Worm (Caenorhabditis elegans) whole organism, mixed stage, embryonic: ENCODE measurements around the gene mtm-9.

ENCODE experiments used
- blmp-1 ChIP-seq: fragments of 150-350 bp; optimal IDR thresholded peaks from 2 replicates; lab custom pipeline; 2014; ENCODE audit warnings: missing biosample characterization, missing genetic modification characterization
- ceh-39 ChIP-seq: fragments of 150-350 bp; optimal IDR thresholded peaks from 2 replicates; lab custom pipeline; 2014; ENCODE audit warnings: missing biosample characterization, missing genetic modification characterization
- ceh-43 ChIP-seq: fragments of 200-800 bp; sonication (Bioruptor generic); optimal IDR thresholded peaks from 2 replicates; lab custom pipeline; 2018; ENCODE audit warnings: mild to moderate bottlenecking, missing genetic modification characterization, moderate library complexity, missing compliant biosample characterization
- ceh-83 ChIP-seq: fragments of 200-800 bp; sonication (Bioruptor generic); optimal IDR thresholded peaks from 2 replicates; lab custom pipeline; 2018; ENCODE audit warnings: mild to moderate bottlenecking, missing genetic modification characterization, missing compliant biosample characterization
- ces-1 ChIP-seq: fragments of 150-350 bp; optimal IDR thresholded peaks from 2 replicates; lab custom pipeline; 2014; ENCODE audit warnings: missing biosample characterization, missing genetic modification reagents, missing genetic modification characterization
- drap-1 ChIP-seq: fragments of 200-800 bp; sonication (Bioruptor generic); optimal IDR thresholded peaks from 3 replicates; lab custom pipeline; 2018; ENCODE audit warnings: mild to moderate bottlenecking, missing genetic modification characterization, missing compliant biosample characterization
- elt-1 ChIP-seq: sonication (generic microtip); optimal IDR thresholded peaks from 2 replicates; lab custom pipeline; 2017; ENCODE audit warnings: missing genetic modification characterization, mild to moderate bottlenecking, missing compliant biosample characterization, antibody characterized with exemption, moderate library complexity, borderline replicate concordance; ENCODE audit not compliant: insufficient read depth
- flh-1 ChIP-seq: fragments of 200-800 bp; sonication (Bioruptor generic); optimal IDR thresholded peaks from 2 replicates; lab custom pipeline; 2018; ENCODE audit warnings: mild to moderate bottlenecking, missing genetic modification characterization, moderate library complexity, missing compliant biosample characterization
- ham-2 ChIP-seq: fragments of 200-800 bp; sonication (Bioruptor generic); optimal IDR thresholded peaks from 2 replicates; lab custom pipeline; 2018; ENCODE audit warnings: mild to moderate bottlenecking, missing genetic modification characterization, missing compliant biosample characterization
- hlh-1 ChIP-seq: fragments of 150-350 bp; optimal IDR thresholded peaks from 2 replicates; lab custom pipeline; 2014; ENCODE audit warnings: missing biosample characterization, missing genetic modification reagents, missing genetic modification characterization
- lin-13 ChIP-seq: fragments of 150-350 bp; optimal IDR thresholded peaks from 2 replicates; lab custom pipeline; 2014; ENCODE audit warnings: missing biosample characterization, missing genetic modification characterization
- lin-32 ChIP-seq: fragments of 200-800 bp; sonication (Bioruptor generic); optimal IDR thresholded peaks from 2 replicates; lab custom pipeline; 2018; ENCODE audit warnings: mild to moderate bottlenecking, missing genetic modification characterization, missing compliant biosample characterization
- lsy-2 ChIP-seq: fragments of 150-350 bp; optimal IDR thresholded peaks from 2 replicates; lab custom pipeline; 2014; ENCODE audit warnings: missing biosample characterization, missing genetic modification characterization
- mab-5 ChIP-seq: fragments of 150-350 bp; optimal IDR thresholded peaks from 2 replicates; lab custom pipeline; 2014; ENCODE audit warnings: missing biosample characterization, missing genetic modification characterization
- mep-1 ChIP-seq: fragments of 150-350 bp; optimal IDR thresholded peaks from 2 replicates; lab custom pipeline; 2017; ENCODE audit warnings: missing biosample characterization, missing genetic modification reagents, missing genetic modification characterization, inconsistent platforms
- mls-2 ChIP-seq: sonication (generic microtip); optimal IDR thresholded peaks from 2 replicates; lab custom pipeline; 2016; ENCODE audit warnings: mild to moderate bottlenecking, missing genetic modification characterization, moderate library complexity, missing compliant biosample characterization
- nhr-12 ChIP-seq: fragments of 150-350 bp; optimal IDR thresholded peaks from 2 replicates; lab custom pipeline; 2014; ENCODE audit warnings: missing biosample characterization, missing genetic modification characterization
- nhr-2 ChIP-seq: fragments of 150-350 bp; optimal IDR thresholded peaks from 2 replicates; lab custom pipeline; 2014; ENCODE audit warnings: missing biosample characterization, missing genetic modification characterization
- nhr-237 ChIP-seq: fragments of 150-350 bp; optimal IDR thresholded peaks from 2 replicates; lab custom pipeline; 2014; ENCODE audit warnings: missing biosample characterization, missing genetic modification characterization
- nhr-28 ChIP-seq: fragments of 150-350 bp; optimal IDR thresholded peaks from 2 replicates; lab custom pipeline; 2014; ENCODE audit warnings: missing biosample characterization, missing genetic modification characterization
- nhr-76 ChIP-seq: sonication (generic microtip); optimal IDR thresholded peaks from 2 replicates; lab custom pipeline; 2017; ENCODE audit warnings: missing biosample characterization, missing genetic modification characterization
- pha-4 ChIP-seq: fragments of 150-350 bp; optimal IDR thresholded peaks from 2 replicates; lab custom pipeline; 2018; ENCODE audit warnings: missing biosample characterization, missing genetic modification reagents, missing genetic modification characterization
- sem-2 ChIP-seq: fragments of 200-800 bp; sonication (Bioruptor generic); optimal IDR thresholded peaks from 2 replicates; lab custom pipeline; 2018; ENCODE audit warnings: mild to moderate bottlenecking, missing genetic modification characterization, missing compliant biosample characterization
- snpc-4 ChIP-seq: fragments of 150-350 bp; optimal IDR thresholded peaks from 2 replicates; lab custom pipeline; 2014; ENCODE audit warnings: missing biosample characterization, missing genetic modification characterization
- sptf-1 ChIP-seq: sonication (generic microtip); optimal IDR thresholded peaks from 2 replicates; lab custom pipeline; 2017; ENCODE audit warnings: mild to moderate bottlenecking, missing genetic modification characterization, moderate library complexity, missing compliant biosample characterization
- tbx-8 ChIP-seq: fragments of 200-800 bp; sonication (Bioruptor generic); optimal IDR thresholded peaks from 2 replicates; lab custom pipeline; 2018; ENCODE audit warnings: mild to moderate bottlenecking, missing genetic modification characterization, moderate library complexity, missing compliant biosample characterization
- unc-120 ChIP-seq: sonication (generic microtip); optimal IDR thresholded peaks from 2 replicates; lab custom pipeline; 2017; ENCODE audit warnings: missing genetic modification characterization, missing compliant biosample characterization; ENCODE audit not compliant: poor library complexity, severe bottlenecking
- unc-39 ChIP-seq: fragments of 150-350 bp; optimal IDR thresholded peaks from 2 replicates; lab custom pipeline; 2014; ENCODE audit warnings: missing biosample characterization, missing genetic modification characterization
- zip-8 ChIP-seq: fragments of 150-350 bp; optimal IDR thresholded peaks from 2 replicates; lab custom pipeline; 2014; ENCODE audit warnings: missing biosample characterization, missing genetic modification characterization
- ztf-11 ChIP-seq: fragments of 150-350 bp; optimal IDR thresholded peaks from 2 replicates; lab custom pipeline; 2014; ENCODE audit warnings: missing biosample characterization, missing genetic modification characterization

Gene mtm-9

DNA sequence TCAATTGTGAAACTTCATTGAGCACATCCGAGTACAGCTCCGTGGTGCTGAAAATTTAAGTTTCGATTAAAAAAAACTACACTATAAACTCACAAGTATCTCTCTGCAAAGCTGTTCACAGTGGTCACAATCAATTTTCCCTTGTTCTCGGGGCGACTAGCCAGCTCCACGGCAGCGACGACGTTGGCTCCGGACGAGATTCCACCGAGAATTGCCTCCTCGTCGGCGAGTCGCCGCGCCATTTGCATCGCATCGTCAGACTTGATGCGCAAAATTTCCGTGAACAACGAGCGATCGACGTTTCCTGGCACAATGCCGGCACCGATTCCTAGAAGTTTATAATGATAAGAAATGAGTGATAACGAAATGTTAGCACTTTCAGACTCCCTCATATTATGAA, 31.3 kb downstream of the mtm-9 start:
- TF ChIP-seq elt-1 (no peak), ceh-39 (tag; lab: Kevin White, UChicago) (no peak), nhr-237 (tag; lab: Kevin White, UChicago) (no peak)

DNA sequence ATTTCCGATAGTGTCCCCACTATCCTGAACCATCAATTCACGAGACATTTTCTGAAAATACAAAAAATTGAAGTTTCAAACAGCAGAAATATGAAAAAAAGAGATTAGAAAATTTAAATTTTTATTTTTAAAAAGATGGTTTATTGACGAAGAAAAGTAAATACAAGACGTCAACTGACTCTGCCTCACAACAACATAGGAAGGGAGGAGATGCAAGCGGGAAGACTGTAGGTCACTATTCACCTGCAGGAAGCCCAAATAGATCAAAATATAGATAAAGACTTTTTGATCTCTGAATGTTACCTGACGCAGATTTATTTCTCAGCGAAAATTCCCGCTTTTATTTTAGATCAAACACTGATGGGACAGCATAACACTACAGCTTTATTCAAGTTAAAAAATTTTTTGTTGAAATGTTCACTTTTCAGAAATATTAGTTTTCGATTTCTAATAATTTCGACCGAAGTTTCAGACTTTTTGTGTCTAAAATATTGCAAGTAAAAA, 32.8 kb downstream of the mtm-9 start, which contains the start of gene cysl-3:
Gene cysl-3 (minus strand): TSS at position 51 of the 504 bp plus-strand sequence.
- TF ChIP-seq lin-32 (GFP tag; lab: Kevin White, UChicago) (no peak), unc-39 (tag; lab: Kevin White, UChicago) (no peak), lsy-2 (tag; lab: Kevin White, UChicago) (no peak), nhr-28 (no peak), ceh-39 (tag; lab: Kevin White, UChicago) (no peak), unc-120 (tag; lab: Kevin White, UChicago) (no peak), ceh-83 (GFP tag; lab: Kevin White, UChicago) (no peak), nhr-237 (tag; lab: Kevin White, UChicago) (no peak), mab-5 (no peak), sem-2 (GFP tag; lab: Kevin White, UChicago) (no peak), ztf-11 (tag; lab: Kevin White, UChicago) (no peak)
- TF ChIP-seq, all 35 proteins: peak for 0

DNA sequence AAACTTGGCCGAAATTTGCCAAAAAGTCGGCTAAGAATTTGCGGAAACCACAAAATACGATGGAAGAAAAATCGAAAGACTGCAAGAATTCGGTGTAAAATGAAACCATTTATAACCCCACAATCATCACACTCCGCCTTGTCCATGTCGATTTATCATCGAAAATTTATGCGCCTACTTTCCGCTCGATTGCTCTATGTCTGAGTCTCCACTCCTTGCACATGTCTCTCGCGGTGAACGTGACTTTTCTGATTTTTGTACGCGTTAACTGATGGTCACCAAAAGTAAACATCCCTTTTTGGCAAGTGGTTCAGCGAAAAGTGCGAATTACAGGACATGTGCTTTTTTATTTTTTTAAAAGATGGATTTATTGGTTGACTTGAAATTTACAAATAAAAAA, 33.6 kb downstream of the mtm-9 start:
- TF ChIP-seq nhr-12 (tag; lab: Kevin White, UChicago) = no peak
- no peak for TF ChIP-seq nhr-237 (tag; lab: Kevin White, UChicago)
- no peak for TF ChIP-seq lin-13 (tag; lab: Kevin White, UChicago)
- no peak for TF ChIP-seq unc-120 (tag; lab: Kevin White, UChicago)
- TF ChIP-seq sem-2 (GFP tag; lab: Kevin White, UChicago) = no peak
- TF ChIP-seq unc-39 (tag; lab: Kevin White, UChicago) = no peak
- TF ChIP-seq elt-1 = no peak
- TF ChIP-seq zip-8 (tag; lab: Kevin White, UChicago) = no peak
- no peak for TF ChIP-seq tbx-8

- TF ChIP-seq ham-2 (GFP tag; lab: Kevin White, UChicago) (no peak), flh-1 (no peak), nhr-76 (tag; lab: Kevin White, UChicago) (no peak), lin-13 (tag; lab: Kevin White, UChicago) (no peak), drap-1 (no peak), sptf-1 (tag; lab: Kevin White, UChicago) (no peak), mls-2 (tag; lab: Kevin White, UChicago) (no peak), elt-1 (no peak), pha-4 (tag; lab: Kevin White, UChicago) (no peak), unc-120 (tag; lab: Kevin White, UChicago) (no peak), zip-8 (tag; lab: Kevin White, UChicago) (no peak), lsy-2 (tag; lab: Kevin White, UChicago) (no peak), ces-1 (GFP tag; lab: Kevin White, UChicago) (no peak), ztf-11 (tag; lab: Kevin White, UChicago) (no peak), tbx-8 (no peak), mep-1 (tag; lab: Kevin White, UChicago) (no peak), ceh-39 (tag; lab: Kevin White, UChicago) (no peak), nhr-12 (tag; lab: Kevin White, UChicago) (no peak), snpc-4 (tag; lab: Kevin White, UChicago) (no peak), nhr-28 (no peak)
Observed at ce11 chrV:3784167-3784734, 40.9 kb downstream of the mtm-9 start, which contains the start of gene R08F11.1. Gene R08F11.1, minus strand, starts transcription at chrV:3784217.

- TF ChIP-seq lin-13 (tag; lab: Kevin White, UChicago) (no peak), elt-1 (no peak), zip-8 (tag; lab: Kevin White, UChicago) (no peak), ztf-11 (tag; lab: Kevin White, UChicago) (no peak), ceh-83 (GFP tag; lab: Kevin White, UChicago) (no peak), ceh-43 (no peak), sptf-1 (tag; lab: Kevin White, UChicago) (no peak), mls-2 (tag; lab: Kevin White, UChicago) (no peak), mep-1 (tag; lab: Kevin White, UChicago) (no peak), lsy-2 (tag; lab: Kevin White, UChicago) (no peak), nhr-76 (tag; lab: Kevin White, UChicago) (no peak), unc-39 (tag; lab: Kevin White, UChicago) (no peak), nhr-2 (tag; lab: Kevin White, UChicago) (no peak), nhr-12 (tag; lab: Kevin White, UChicago) (no peak), blmp-1 (tag; lab: Kevin White, UChicago) (no peak), lin-32 (GFP tag; lab: Kevin White, UChicago) (no peak), hlh-1 (tag; lab: Kevin White, UChicago) (no peak)
Observed at ce11 chrV:3788538-3788937, 45.2 kb downstream of the mtm-9 start.
